Worm (Caenorhabditis elegans) whole organism, L4 larva: ENCODE results near the gene mrps-33.

Experiments
- jun-1 ChIP-seq: fragments of 150-350 bp; optimal IDR thresholded peaks from 2 replicates; lab custom pipeline; 2014; ENCODE audit warnings: missing biosample characterization, missing genetic modification reagents, missing genetic modification characterization
- nhr-41 ChIP-seq: fragments of 200-800 bp; sonication (Bioruptor generic); IDR thresholded peaks from 2 replicates; pipeline ENCODE4 v1.3.6; 2022; ENCODE audit warnings: missing genetic modification reagents, missing genetic modification characterization, missing compliant biosample characterization

ce11 chrIV:8737787-8738186 lies 2.0 kb downstream of the mrps-33 start, which contains the start of gene F21D5.4:
- no peak for TF ChIP-seq nhr-41
- no peak for TF ChIP-seq jun-1 (tag; lab: Kevin White, UChicago)
